Worm (Caenorhabditis elegans) whole organism, L3 larva: ENCODE measurements around the gene K08E4.7.

Source experiments
- ZK546.5 ChIP-seq: sonication (generic microtip); optimal IDR thresholded peaks from 2 replicates; lab custom pipeline; 2017; ENCODE audit warnings: missing biosample characterization, missing genetic modification characterization
- aly-2 ChIP-seq: fragments of 150-350 bp; optimal IDR thresholded peaks from 2 replicates; lab custom pipeline; 2014; ENCODE audit warnings: missing biosample characterization, missing genetic modification characterization
- ama-1 ChIP-seq: fragments of 150-350 bp; optimal IDR thresholded peaks from 2 replicates; lab custom pipeline; 2018
- ceh-28 ChIP-seq: fragments of 150-350 bp; optimal IDR thresholded peaks from 2 replicates; lab custom pipeline; 2014; ENCODE audit warnings: missing biosample characterization, missing genetic modification reagents, missing genetic modification characterization
- ceh-82 ChIP-seq: fragments of 150-350 bp; optimal IDR thresholded peaks from 2 replicates; lab custom pipeline; 2014; ENCODE audit warnings: missing biosample characterization, missing genetic modification characterization
- daf-12 ChIP-seq: fragments of 150-350 bp; optimal IDR thresholded peaks from 2 replicates; lab custom pipeline; 2014; ENCODE audit warnings: missing biosample characterization, missing genetic modification reagents, missing genetic modification characterization
- egl-27 ChIP-seq: sonication (generic microtip); optimal IDR thresholded peaks from 4 replicates; lab custom pipeline; 2017; ENCODE audit warnings: missing biosample characterization, missing genetic modification reagents, missing genetic modification characterization
- egl-5 ChIP-seq: fragments of 150-350 bp; optimal IDR thresholded peaks from 2 replicates; lab custom pipeline; 2017; ENCODE audit warnings: missing biosample characterization, missing genetic modification reagents, missing genetic modification characterization, inconsistent platforms
- elt-1 ChIP-seq: fragments of 150-350 bp; optimal IDR thresholded peaks from 2 replicates; lab custom pipeline; 2014; ENCODE audit warnings: missing biosample characterization, missing genetic modification characterization
- elt-2 ChIP-seq: sonication (generic microtip); optimal IDR thresholded peaks from 2 replicates; lab custom pipeline; 2016; ENCODE audit warnings: missing genetic modification reagents, mild to moderate bottlenecking, missing genetic modification characterization, missing compliant biosample characterization
- elt-3 ChIP-seq, 3 experiments: fragments of 150-350 bp in 1 of 3; sonication (generic microtip) in 2 of 3; optimal IDR thresholded peaks; 2 replicates in 2 of 3; 4 replicates in 1 of 3; lab custom pipeline; 2014 to 2017; ENCODE audit warnings: missing biosample characterization in 3 of 3, missing genetic modification characterization in 3 of 3
- eor-1 ChIP-seq, 2 experiments: fragments of 150-350 bp; optimal IDR thresholded peaks; 2 replicates each; lab custom pipeline; 2014 to 2018; ENCODE audit warnings: missing biosample characterization in 2 of 2, missing genetic modification characterization in 2 of 2
- fkh-10 ChIP-seq: sonication (generic microtip); optimal IDR thresholded peaks from 2 replicates; lab custom pipeline; 2017; ENCODE audit warnings: missing biosample characterization, missing genetic modification reagents, missing genetic modification characterization
- fos-1 ChIP-seq: fragments of 150-350 bp; optimal IDR thresholded peaks from 2 replicates; lab custom pipeline; 2014; ENCODE audit warnings: missing biosample characterization, missing genetic modification characterization
- jun-1 ChIP-seq: fragments of 150-350 bp; optimal IDR thresholded peaks from 2 replicates; lab custom pipeline; 2014; ENCODE audit warnings: missing biosample characterization, missing genetic modification reagents, missing genetic modification characterization
- lin-15B ChIP-seq: fragments of 150-350 bp; optimal IDR thresholded peaks from 2 replicates; lab custom pipeline; 2014; ENCODE audit warnings: missing biosample characterization, missing genetic modification characterization
- lin-39 ChIP-seq: fragments of 150-350 bp; optimal IDR thresholded peaks from 2 replicates; lab custom pipeline; 2018; ENCODE audit warnings: missing biosample characterization, missing genetic modification reagents, missing genetic modification characterization
- lsy-12 ChIP-seq: sonication (generic microtip); optimal IDR thresholded peaks from 2 replicates; lab custom pipeline; 2016; ENCODE audit warnings: mild to moderate bottlenecking, missing genetic modification characterization, missing compliant biosample characterization
- mdl-1 ChIP-seq: fragments of 150-350 bp; optimal IDR thresholded peaks from 2 replicates; lab custom pipeline; 2014; ENCODE audit warnings: missing biosample characterization, missing genetic modification characterization
- mml-1 ChIP-seq: fragments of 150-350 bp; sonication (generic microtip); optimal IDR thresholded peaks from 3 replicates; lab custom pipeline; 2014; ENCODE audit warnings: missing biosample characterization, missing genetic modification characterization
- nfya-1 ChIP-seq: sonication (generic microtip); optimal IDR thresholded peaks from 2 replicates; lab custom pipeline; 2017; ENCODE audit warnings: missing genetic modification characterization, mild to moderate bottlenecking, missing compliant biosample characterization, antibody characterized with exemption, moderate library complexity; ENCODE audit not compliant: insufficient read depth
- nhr-11 ChIP-seq: fragments of 150-350 bp; optimal IDR thresholded peaks from 2 replicates; lab custom pipeline; 2014; ENCODE audit warnings: missing biosample characterization, missing genetic modification characterization
- nhr-12 ChIP-seq: fragments of 150-350 bp; optimal IDR thresholded peaks from 2 replicates; lab custom pipeline; 2014; ENCODE audit warnings: missing biosample characterization, missing genetic modification characterization
- nhr-23 ChIP-seq: fragments of 150-350 bp; optimal IDR thresholded peaks from 2 replicates; lab custom pipeline; 2014; ENCODE audit warnings: missing biosample characterization, missing genetic modification reagents, missing genetic modification characterization
- nhr-237 ChIP-seq: fragments of 150-350 bp; optimal IDR thresholded peaks from 2 replicates; lab custom pipeline; 2014; ENCODE audit warnings: missing biosample characterization, missing genetic modification characterization
- nhr-25 ChIP-seq: sonication (generic microtip); optimal IDR thresholded peaks from 2 replicates; lab custom pipeline; 2017; ENCODE audit warnings: missing biosample characterization, missing genetic modification characterization
- nhr-28 ChIP-seq: fragments of 150-350 bp; optimal IDR thresholded peaks from 2 replicates; lab custom pipeline; 2014; ENCODE audit warnings: missing biosample characterization, missing genetic modification characterization
- nhr-43 ChIP-seq: sonication (generic microtip); optimal IDR thresholded peaks from 2 replicates; lab custom pipeline; 2016; ENCODE audit warnings: mild to moderate bottlenecking, missing genetic modification characterization, missing compliant biosample characterization; ENCODE audit not compliant: poor library complexity, severe bottlenecking
- nhr-67 ChIP-seq: fragments of 150-350 bp; optimal IDR thresholded peaks from 2 replicates; lab custom pipeline; 2014; ENCODE audit warnings: missing biosample characterization, missing genetic modification characterization
- nhr-77 ChIP-seq: fragments of 150-350 bp; optimal IDR thresholded peaks from 2 replicates; lab custom pipeline; 2014; ENCODE audit warnings: missing biosample characterization, missing genetic modification characterization
- pha-4 ChIP-seq: fragments of 150-350 bp; optimal IDR thresholded peaks from 2 replicates; lab custom pipeline; 2014; ENCODE audit warnings: missing biosample characterization, missing genetic modification reagents, missing genetic modification characterization
- pqm-1 ChIP-seq: fragments of 150-350 bp; optimal IDR thresholded peaks from 2 replicates; lab custom pipeline; 2017; ENCODE audit warnings: missing biosample characterization, missing genetic modification characterization, inconsistent platforms
- sea-2 ChIP-seq: fragments of 150-350 bp; sonication (generic microtip); optimal IDR thresholded peaks from 4 replicates; lab custom pipeline; 2014; ENCODE audit warnings: missing biosample characterization, missing genetic modification reagents, missing genetic modification characterization
- skn-1 ChIP-seq: fragments of 150-350 bp; optimal IDR thresholded peaks from 2 replicates; lab custom pipeline; 2014; ENCODE audit warnings: missing biosample characterization, missing genetic modification characterization
- snpc-4 ChIP-seq: fragments of 150-350 bp; optimal IDR thresholded peaks from 2 replicates; lab custom pipeline; 2014; ENCODE audit warnings: missing biosample characterization, missing genetic modification characterization
- unc-39 ChIP-seq: sonication (generic microtip); optimal IDR thresholded peaks from 4 replicates; lab custom pipeline; 2017; ENCODE audit warnings: missing biosample characterization, missing genetic modification characterization
- unc-62 ChIP-seq: fragments of 150-350 bp; sonication (generic microtip); optimal IDR thresholded peaks from 4 replicates; lab custom pipeline; 2014; ENCODE audit warnings: missing biosample characterization, missing genetic modification reagents, missing genetic modification characterization
- zag-1 ChIP-seq: fragments of 150-350 bp; optimal IDR thresholded peaks from 2 replicates; lab custom pipeline; 2014; ENCODE audit warnings: missing biosample characterization, missing genetic modification characterization
- ztf-4 ChIP-seq: fragments of 150-350 bp; optimal IDR thresholded peaks from 2 replicates; lab custom pipeline; 2014; ENCODE audit warnings: missing biosample characterization, missing genetic modification characterization

Gene K08E4.7

ce11 chrIV:12044844-12045738, 30.5 kb upstream of the K08E4.7 start:
- no peak for TF ChIP-seq snpc-4
- TF ChIP-seq nhr-43 (tag; lab: Kevin White, UChicago): peak; percentile 62
- TF ChIP-seq elt-1 (tag; lab: Kevin White, UChicago): peak; percentile 8
- no peak for TF ChIP-seq unc-62 (GFP tag; lab: Kevin White, UChicago)
- TF ChIP-seq pha-4 (tag; lab: Kevin White, UChicago): no peak
- no peak for TF ChIP-seq unc-39 (tag; lab: Kevin White, UChicago)
- TF ChIP-seq fkh-10 (GFP tag; lab: Kevin White, UChicago): no peak
- TF ChIP-seq elt-3 (tag; optimal IDR thresholded peaks at IDR 0.05; lab: Kevin White, UChicago): no peak
- peak; percentile 19 for TF ChIP-seq elt-2 (tag; lab: Kevin White, UChicago)
- TF ChIP-seq pqm-1 (tag; lab: Kevin White, UChicago): peak; percentile 16
- peak; percentile 60 for TF ChIP-seq nhr-23 (tag; lab: Kevin White, UChicago)

- no peak for TF ChIP-seq nhr-67 (tag; lab: Kevin White, UChicago)
- TF ChIP-seq pha-4 (tag; lab: Kevin White, UChicago): peak; percentile 28
- TF ChIP-seq aly-2 (tag; lab: Kevin White, UChicago): no peak
- TF ChIP-seq sea-2 (GFP tag; lab: Kevin White, UChicago): no peak
- TF ChIP-seq unc-62 (GFP tag; lab: Kevin White, UChicago): no peak
- TF ChIP-seq nhr-23 (tag; lab: Kevin White, UChicago): peak; percentile 13
- TF ChIP-seq mdl-1 (tag; lab: Kevin White, UChicago): no peak
- TF ChIP-seq eor-1 (tag; optimal IDR thresholded peaks at IDR 0.05; lab: Kevin White, UChicago): no peak
- TF ChIP-seq daf-12: no peak
- no peak for TF ChIP-seq nhr-11 (tag; lab: Kevin White, UChicago)
- no peak for TF ChIP-seq mml-1 (tag; lab: Kevin White, UChicago)
- peak; percentile 10 for TF ChIP-seq jun-1 (tag; lab: Kevin White, UChicago)
- peak; percentile 1 for TF ChIP-seq nhr-25 (tag; lab: Kevin White, UChicago)
- TF ChIP-seq nhr-28 (tag; lab: Kevin White, UChicago): no peak
- TF ChIP-seq nfya-1 (tag; lab: Kevin White, UChicago): no peak
- no peak for TF ChIP-seq skn-1 (tag; lab: Kevin White, UChicago)
- no peak for TF ChIP-seq ZK546.5 (tag; lab: Kevin White, UChicago)
- no peak for TF ChIP-seq lin-39 (tag; lab: Kevin White, UChicago)
- TF ChIP-seq egl-27 (tag; lab: Kevin White, UChicago): no peak
- TF ChIP-seq elt-3 (tag; optimal IDR thresholded peaks at IDR 0.05; lab: Kevin White, UChicago): peak in 1 of 3 experiments; percentile 59
- no peak for TF ChIP-seq zag-1 (tag; lab: Kevin White, UChicago)
- no peak for TF ChIP-seq fos-1 (tag; lab: Kevin White, UChicago)
- peak; percentile 82 for TF ChIP-seq elt-2 (tag; lab: Kevin White, UChicago)
- peak; percentile 16 for TF ChIP-seq nhr-43 (tag; lab: Kevin White, UChicago)
- no peak for TF ChIP-seq ama-1
- no peak for TF ChIP-seq nhr-12
- no peak for TF ChIP-seq snpc-4
- TF ChIP-seq lin-15B (tag; lab: Kevin White, UChicago): no peak
- peak; percentile 7 for TF ChIP-seq ceh-28 (tag; lab: Kevin White, UChicago)
- no peak for TF ChIP-seq ceh-82 (tag; lab: Kevin White, UChicago)
- no peak for TF ChIP-seq nhr-77 (tag; lab: Kevin White, UChicago)
- TF ChIP-seq egl-5 (tag; lab: Kevin White, UChicago): no peak
- no peak for TF ChIP-seq nhr-237
- peak; percentile 52 for TF ChIP-seq pqm-1 (tag; lab: Kevin White, UChicago)
- TF ChIP-seq lsy-12 (tag; lab: Kevin White, UChicago): peak; percentile 1
- TF ChIP-seq ztf-4 (tag; lab: Kevin White, UChicago): no peak
Measured at ce11 chrIV:12046524-12047203, 28.9 kb upstream of the K08E4.7 start, which contains the start of gene T12G3.2. Gene T12G3.2, minus strand, starts transcription at chrIV:12046967.
